Fruit fly (Drosophila melanogaster): ENCODE results near the gene Mgat2.

dm6 chr3R:30063704-30064103 lies 41.7 kb upstream of the Mgat2 start:
- no peak for TF ChIP-seq CG8478 (optimal IDR thresholded peaks at IDR 0.05)
- no peak for TF ChIP-seq CTCF (optimal IDR thresholded peaks at IDR 0.05)

Measured in S2 (cell line).